Fruit fly (Drosophila melanogaster): ENCODE measurements around the gene mfrn.

mfrn gene

dm6 chr3R:27925000-27925970, 22.5 kb downstream of the mfrn start, which contains the start of gene mino (continued):
- TF ChIP-seq CG14965 (GFP tag; optimal IDR thresholded peaks at IDR 0.05; ENCODE audit: borderline replicate concordance): no peak
- no peak for TF ChIP-seq bowl (GFP tag; IDR thresholded peaks at IDR 0.05)
- no peak for TF ChIP-seq Nf-YA (GFP tag; IDR thresholded peaks at IDR 0.05)
- TF ChIP-seq ab (GFP tag; optimal IDR thresholded peaks at IDR 0.05): no peak
- no peak for TF ChIP-seq CG9609 (GFP tag; optimal IDR thresholded peaks at IDR 0.05)
- TF ChIP-seq abd-A (tag; optimal IDR thresholded peaks at IDR 0.05): no peak
- TF ChIP-seq tna (GFP tag; IDR thresholded peaks at IDR 0.05; ENCODE audit: partially characterized antibody): no peak
- no peak for TF ChIP-seq CG32532 (GFP tag; IDR thresholded peaks at IDR 0.05)
- TF ChIP-seq cas (GFP tag; IDR thresholded peaks at IDR 0.05): no peak
- no peak for TF ChIP-seq CG12236 (GFP tag; optimal IDR thresholded peaks at IDR 0.05)
- TF ChIP-seq ERR (GFP tag; optimal IDR thresholded peaks at IDR 0.05): no peak
- no peak for TF ChIP-seq PHDP (tag; optimal IDR thresholded peaks at IDR 0.05)
- no peak for TF ChIP-seq Aef1 (GFP tag; IDR thresholded peaks at IDR 0.05)
- no peak for TF ChIP-seq HLH4C (GFP tag; IDR thresholded peaks at IDR 0.05; ENCODE audit: partially characterized antibody)
- no peak for TF ChIP-seq CG32772 (GFP tag; IDR thresholded peaks at IDR 0.05)
- no peak for TF ChIP-seq sisA (GFP tag; IDR thresholded peaks at IDR 0.05)
- TF ChIP-seq CG7745 (tag; optimal IDR thresholded peaks at IDR 0.05): no peak
- peak; percentile 82 for TF ChIP-seq Med (GFP tag)
- TF ChIP-seq CG2678 (tag; optimal IDR thresholded peaks at IDR 0.05): peak; percentile 28
- TF ChIP-seq ems (GFP tag; optimal IDR thresholded peaks at IDR 0.05): no peak
- TF ChIP-seq ind (GFP tag; optimal IDR thresholded peaks at IDR 0.05): no peak
- no peak for TF ChIP-seq CG6813 (GFP tag; optimal IDR thresholded peaks at IDR 0.05)
- no peak for TF ChIP-seq Dek (tag; optimal IDR thresholded peaks at IDR 0.05)
- TF ChIP-seq CG3726 (GFP tag; IDR thresholded peaks at IDR 0.05): no peak
- TF ChIP-seq CG18262 (tag; optimal IDR thresholded peaks at IDR 0.05): no peak
- no peak for TF ChIP-seq onecut (GFP tag; IDR thresholded peaks at IDR 0.05)
- TF ChIP-seq maf-S (GFP tag; optimal IDR thresholded peaks at IDR 0.05): no peak
- TF ChIP-seq bab2 (GFP tag; optimal IDR thresholded peaks at IDR 0.05): no peak
- TF ChIP-seq jumu (GFP tag; optimal IDR thresholded peaks at IDR 0.05): no peak
- no peak for TF ChIP-seq CG2889 (GFP tag; IDR thresholded peaks at IDR 0.05)
- no peak for TF ChIP-seq zen2 (GFP tag; IDR thresholded peaks at IDR 0.05; ENCODE audit: partially characterized antibody)
- no peak for TF ChIP-seq h (optimal IDR thresholded peaks at IDR 0.05)
- TF ChIP-seq CG8359 (GFP tag; optimal IDR thresholded peaks at IDR 0.05; ENCODE audit: borderline replicate concordance): no peak
- peak; percentile 11 for TF ChIP-seq gro (GFP tag; optimal IDR thresholded peaks at IDR 0.05)
- TF ChIP-seq CG6683 (GFP tag; optimal IDR thresholded peaks at IDR 0.05): no peak
- 0 out of 3 replicates have a peak, but pooled peaks have one; percentile 21 for TF ChIP-seq ken (GFP tag; IDR thresholded peaks at IDR 0.05)
- TF ChIP-seq CG8478 (optimal IDR thresholded peaks at IDR 0.05): no peak
- TF ChIP-seq sug (tag; optimal IDR thresholded peaks at IDR 0.05): peak; percentile 70
- no peak for TF ChIP-seq CG33213 (GFP tag; optimal IDR thresholded peaks at IDR 0.05)
- 0 out of 3 replicates have a peak, but pooled peaks have one; percentile 50 for TF ChIP-seq CG6175 (GFP tag; IDR thresholded peaks at IDR 0.05)
- TF ChIP-seq CG7357 (GFP tag; IDR thresholded peaks at IDR 0.05): no peak
- no peak for TF ChIP-seq ttk (GFP tag; IDR thresholded peaks at IDR 0.05)
- TF ChIP-seq CG30020 (tag; optimal IDR thresholded peaks at IDR 0.05): no peak
- 0 out of 2 replicates have a peak, but pooled peaks have one; percentile 4 for TF ChIP-seq Rfx (GFP tag; IDR thresholded peaks at IDR 0.05)
- no peak for TF ChIP-seq Ssrp (tag; optimal IDR thresholded peaks at IDR 0.05)
- TF ChIP-seq CG9876 (GFP tag; optimal IDR thresholded peaks at IDR 0.05): no peak
- peak; percentile 38 for TF ChIP-seq CG6765 (GFP tag; optimal IDR thresholded peaks at IDR 0.05)
- no peak for TF ChIP-seq CG16813 (GFP tag; IDR thresholded peaks at IDR 0.05; ENCODE audit: partially characterized antibody)
- no peak for TF ChIP-seq CG3163 (GFP tag; optimal IDR thresholded peaks at IDR 0.05)
- TF ChIP-seq CrebB (tag; optimal IDR thresholded peaks at IDR 0.05): no peak

Data from whole organism, embryonic.